Worm (Caenorhabditis elegans) whole organism, early embryonic: Measurements from ENCODE around the gene K02E11.5.

Source experiments
- ama-1 ChIP-seq: fragments of 150-350 bp; optimal IDR thresholded peaks from 2 replicates; lab custom pipeline; 2014
- flt-1 ChIP-seq: fragments of 200-800 bp; sonication (Bioruptor generic); IDR thresholded peaks from 2 replicates; pipeline ENCODE4 v1.3.6; 2022; ENCODE audit warnings: missing genetic modification characterization, missing compliant biosample characterization
- hnd-1 ChIP-seq: sonication (generic microtip); optimal IDR thresholded peaks from 2 replicates; lab custom pipeline; 2016; ENCODE audit warnings: missing genetic modification characterization, missing compliant biosample characterization
- scrt-1 ChIP-seq: fragments of 200-800 bp; sonication (Bioruptor generic); IDR thresholded peaks from 2 replicates; pipeline ENCODE4 v1.3.6; 2022; ENCODE audit warnings: missing genetic modification characterization, missing compliant biosample characterization
- sea-1 ChIP-seq: fragments of 200-800 bp; sonication (Bioruptor generic); conservative IDR thresholded peaks from 2 replicates; pipeline ENCODE4 v1.3.6; 2022; ENCODE audit warnings: missing genetic modification characterization, missing compliant biosample characterization

- TF ChIP-seq ama-1 = no peak
- TF ChIP-seq sea-1 (GFP tag; lab: Robert Waterston, UW) = no peak
- TF ChIP-seq scrt-1 = no peak
- no peak for TF ChIP-seq hnd-1 (tag; lab: Kevin White, UChicago)
- TF ChIP-seq flt-1 = no peak
Observed at ce11 chrV:14294396-14294795, 42.3 kb downstream of the K02E11.5 start, which contains the start of gene F14D7.9.
